Fruit fly (Drosophila melanogaster): ENCODE results near the gene tal-AA.

Gene tal-AA

DNA sequence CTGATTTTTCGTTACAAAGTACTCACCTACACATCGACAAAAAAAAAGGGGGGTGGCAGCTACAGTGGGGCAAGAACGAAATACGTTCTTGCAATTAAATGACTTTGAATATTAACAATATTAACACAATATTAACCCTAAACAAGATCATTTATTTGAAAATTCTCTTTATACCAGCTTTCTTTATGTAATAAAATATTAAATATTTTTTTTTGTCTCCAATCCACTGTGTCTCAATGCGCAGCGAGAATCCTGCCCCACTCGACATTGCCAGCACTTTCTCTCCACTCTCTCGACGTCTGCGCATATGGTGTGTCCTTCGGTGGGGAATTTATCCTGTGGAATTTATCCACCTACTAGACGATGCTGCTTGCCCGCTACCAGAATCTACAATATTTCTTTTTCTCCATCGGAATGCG lies 12.5 kb upstream of the tal-AA start (continued):
- TF ChIP-seq CG3281 (GFP tag; optimal IDR thresholded peaks at IDR 0.05) = peak; percentile 92
- no peak for TF ChIP-seq Dfd (GFP tag; optimal IDR thresholded peaks at IDR 0.05)
- peak; percentile 87 for TF ChIP-seq CG13296 (GFP tag; optimal IDR thresholded peaks at IDR 0.05)
- peak; percentile 72 for TF ChIP-seq CG13123 (GFP tag; optimal IDR thresholded peaks at IDR 0.05)
- TF ChIP-seq ash1 (GFP tag; optimal IDR thresholded peaks at IDR 0.05) = peak; percentile 6
- peak; percentile 74 for TF ChIP-seq D19A (tag; optimal IDR thresholded peaks at IDR 0.05)
- peak; percentile 93 for TF ChIP-seq CG9932 (GFP tag; IDR thresholded peaks at IDR 0.05)
- no peak for TF ChIP-seq luna (GFP tag; optimal IDR thresholded peaks at IDR 0.05)
- TF ChIP-seq Hr39 (optimal IDR thresholded peaks at IDR 0.05) = no peak
- peak; percentile 62 for TF ChIP-seq Gsc (GFP tag; IDR thresholded peaks at IDR 0.05)
- no peak for TF ChIP-seq Scr (GFP tag; IDR thresholded peaks at IDR 0.05; ENCODE audit: partially characterized antibody)
- TF ChIP-seq Ada2b (GFP tag; IDR thresholded peaks at IDR 0.05) = peak; percentile 96
- TF ChIP-seq Ssrp (tag; optimal IDR thresholded peaks at IDR 0.05) = peak; percentile 85
- peak; percentile 88 for TF ChIP-seq Blimp-1 (GFP tag; optimal IDR thresholded peaks at IDR 0.05)
- TF ChIP-seq Side (GFP tag; optimal IDR thresholded peaks at IDR 0.05) = peak; percentile 37
- TF ChIP-seq bcd (GFP tag; optimal IDR thresholded peaks at IDR 0.05) = peak; percentile 87
- TF ChIP-seq ems (GFP tag; optimal IDR thresholded peaks at IDR 0.05) = peak; percentile 59
- TF ChIP-seq tgo (GFP tag; IDR thresholded peaks at IDR 0.05) = peak; percentile 93
- TF ChIP-seq Atf-2 (GFP tag; optimal IDR thresholded peaks at IDR 0.05) = peak; percentile 13
- peak; percentile 89 for TF ChIP-seq CG6272 (GFP tag; IDR thresholded peaks at IDR 0.05)
- TF ChIP-seq nom (GFP tag; optimal IDR thresholded peaks at IDR 0.05) = peak; percentile 54
- TF ChIP-seq lab (GFP tag; optimal IDR thresholded peaks at IDR 0.05) = peak; percentile 97
- peak; percentile 69 for TF ChIP-seq CG12071 (GFP tag; optimal IDR thresholded peaks at IDR 0.05)
- peak; percentile 77; the same call in 1 of the 2 replicates for TF ChIP-seq gt (GFP tag; IDR thresholded peaks at IDR 0.05)
- peak; percentile 95 for TF ChIP-seq so (GFP tag; IDR thresholded peaks at IDR 0.05)
- peak; percentile 91 for TF ChIP-seq CoRest (tag; optimal IDR thresholded peaks at IDR 0.05)
- TF ChIP-seq Bgb (GFP tag; IDR thresholded peaks at IDR 0.05; ENCODE audit: partially characterized antibody) = peak; percentile 5; the same call in 1 of the 2 replicates
- no peak for TF ChIP-seq CG17186 (GFP tag; optimal IDR thresholded peaks at IDR 0.05)
- TF ChIP-seq scrt (GFP tag; optimal IDR thresholded peaks at IDR 0.05) = peak; percentile 85
- peak; percentile 85 for TF ChIP-seq jigr1 (GFP tag; IDR thresholded peaks at IDR 0.05)
- TF ChIP-seq pita (GFP tag; optimal IDR thresholded peaks at IDR 0.05) = no peak
- TF ChIP-seq Elba2 (GFP tag; optimal IDR thresholded peaks at IDR 0.05) = no peak
- TF ChIP-seq sqz (GFP tag; optimal IDR thresholded peaks at IDR 0.05) = peak; percentile 85
- no peak for TF ChIP-seq MESR4 (GFP tag; optimal IDR thresholded peaks at IDR 0.05)
- peak; percentile 15 for TF ChIP-seq tap (tag; optimal IDR thresholded peaks at IDR 0.05)
- TF ChIP-seq CG7271 (tag; optimal IDR thresholded peaks at IDR 0.05) = peak; percentile 61
- peak; percentile 92 for TF ChIP-seq Aef1 (GFP tag; IDR thresholded peaks at IDR 0.05)
- peak; percentile 94 for TF ChIP-seq BtbVII (GFP tag; optimal IDR thresholded peaks at IDR 0.05)
- no peak for TF ChIP-seq ato (GFP tag; IDR thresholded peaks at IDR 0.05; ENCODE audit: partially characterized antibody)
- TF ChIP-seq CG12659 (GFP tag; optimal IDR thresholded peaks at IDR 0.05) = peak; percentile 92
- TF ChIP-seq CG9876 (GFP tag; optimal IDR thresholded peaks at IDR 0.05) = no peak
- TF ChIP-seq CG11085 (GFP tag; IDR thresholded peaks at IDR 0.05) = peak; percentile 87
- TF ChIP-seq CG1603 (tag; optimal IDR thresholded peaks at IDR 0.05) = peak; percentile 11
- peak; percentile 88 for TF ChIP-seq CG15696 (tag; optimal IDR thresholded peaks at IDR 0.05)
- TF ChIP-seq CG12155 (GFP tag; optimal IDR thresholded peaks at IDR 0.05) = peak; percentile 83
- TF ChIP-seq Xrp1 (GFP tag; IDR thresholded peaks at IDR 0.05) = peak; percentile 97
- peak in 1 of 2 experiments; percentile 94 for TF ChIP-seq eve (GFP tag; optimal IDR thresholded peaks at IDR 0.05)
- TF ChIP-seq CG17385 (GFP tag; optimal IDR thresholded peaks at IDR 0.05) = peak; percentile 88
- TF ChIP-seq CG6683 (GFP tag; optimal IDR thresholded peaks at IDR 0.05) = peak; percentile 94
- TF ChIP-seq pfk (GFP tag; optimal IDR thresholded peaks at IDR 0.05) = peak; percentile 50
- peak; percentile 84 for TF ChIP-seq oc (tag; optimal IDR thresholded peaks at IDR 0.05)
